Worm (Caenorhabditis elegans) whole organism, L4/young adult: ENCODE measurements around the gene Y49G5B.1.

Source experiments
- W03F9.2 ChIP-seq: fragments of 150-350 bp; optimal IDR thresholded peaks from 2 replicates; lab custom pipeline; 2014; ENCODE audit warnings: missing biosample characterization, missing genetic modification characterization
- dao-5 ChIP-seq: sonication (generic microtip); optimal IDR thresholded peaks from 2 replicates; lab custom pipeline; 2016; ENCODE audit warnings: missing genotype, missing genetic modification characterization, moderate library complexity, missing compliant biosample characterization
- him-1 ChIP-seq: sonication (generic microtip); optimal IDR thresholded peaks from 2 replicates; lab custom pipeline; 2016; ENCODE audit warnings: missing genotype, missing genetic modification reagents, missing genetic modification characterization, missing compliant biosample characterization

- no peak for TF ChIP-seq W03F9.2
- no peak for TF ChIP-seq dao-5 (tag; lab: Kevin White, UChicago)
- TF ChIP-seq him-1 (tag; lab: Kevin White, UChicago): no peak
These were observed 13.9 kb downstream of the Y49G5B.1 start, which contains the start of gene cest-35.2 for ce11 chrV:5237116-5237515.
